Fruit fly (Drosophila melanogaster) whole organism, embryonic: Measurements from ENCODE around the gene CG5937.

Source experiments
- B-H2 ChIP-seq: fragments of 200-800 bp; sonication (Bioruptor generic); optimal IDR thresholded peaks from 2 replicates; lab custom pipeline; 2018; ENCODE audit warnings: missing biosample characterization, mild to moderate bottlenecking, missing genetic modification characterization
- BtbVII ChIP-seq: fragments of 200-800 bp; sonication (Bioruptor generic); optimal IDR thresholded peaks from 3 replicates; lab custom pipeline; 2017; ENCODE audit warnings: missing biosample characterization, mild to moderate bottlenecking, missing genetic modification characterization
- CG11398 ChIP-seq: fragments of 200-800 bp; sonication (Bioruptor generic); optimal IDR thresholded peaks from 2 replicates; lab custom pipeline; 2016; ENCODE audit warnings: missing biosample characterization, missing genetic modification characterization
- CG12236 ChIP-seq: fragments of 200-800 bp; sonication (Bioruptor generic); optimal IDR thresholded peaks from 2 replicates; lab custom pipeline; 2016; ENCODE audit warnings: missing biosample characterization, missing genetic modification characterization
- CG12769 ChIP-seq: fragments of 200-800 bp; sonication (Bioruptor generic); optimal IDR thresholded peaks from 2 replicates; lab custom pipeline; 2019; ENCODE audit warnings: missing biosample characterization, mild to moderate bottlenecking, missing genetic modification characterization, moderate library complexity
- CG13123 ChIP-seq: fragments of 200-800 bp; sonication (Bioruptor generic); optimal IDR thresholded peaks from 2 replicates; lab custom pipeline; 2016; ENCODE audit warnings: missing biosample characterization, missing genetic modification characterization
- CG14050 ChIP-seq: fragments of 200-800 bp; sonication (Bioruptor generic); IDR thresholded peaks from 3 replicates; pipeline ENCODE4 v1.3.6; 2022; ENCODE audit warnings: missing biosample characterization, missing genetic modification characterization
- CG15269 ChIP-seq: fragments of 200-800 bp; sonication (Bioruptor generic); optimal IDR thresholded peaks from 2 replicates; lab custom pipeline; 2018; ENCODE audit warnings: missing biosample characterization, mild to moderate bottlenecking, missing genetic modification characterization, moderate library complexity
- CG1529 ChIP-seq: fragments of 200-800 bp; sonication (Bioruptor generic); optimal IDR thresholded peaks from 3 replicates; lab custom pipeline; 2018; ENCODE audit warnings: missing biosample characterization, missing genetic modification characterization
- CG15696 ChIP-seq: fragments of 200-800 bp; sonication (Bioruptor generic); optimal IDR thresholded peaks from 2 replicates; lab custom pipeline; 2019; ENCODE audit warnings: missing biosample characterization, mild to moderate bottlenecking, missing genetic modification characterization, moderate library complexity
- CG1603 ChIP-seq: fragments of 200-800 bp; sonication (Bioruptor generic); optimal IDR thresholded peaks from 2 replicates; lab custom pipeline; 2019; ENCODE audit warnings: missing biosample characterization, mild to moderate bottlenecking, missing genetic modification characterization, moderate library complexity
- CG17186 ChIP-seq: fragments of 200-800 bp; sonication (Bioruptor generic); optimal IDR thresholded peaks from 3 replicates; lab custom pipeline; 2017; ENCODE audit warnings: missing biosample characterization, missing genetic modification reagents, missing genetic modification characterization
- CG32767 ChIP-seq: fragments of 200-800 bp; sonication (Bioruptor generic); IDR thresholded peaks from 2 replicates; pipeline ENCODE4 v1.3.6; 2022; ENCODE audit warnings: missing biosample characterization, missing genetic modification characterization
- CG34376 ChIP-seq: fragments of 200-800 bp; sonication (Bioruptor generic); optimal IDR thresholded peaks from 2 replicates; lab custom pipeline; 2018; ENCODE audit warnings: missing biosample characterization, mild to moderate bottlenecking, missing genetic modification characterization
- CG4282 ChIP-seq: fragments of 200-800 bp; sonication (Bioruptor generic); optimal IDR thresholded peaks from 2 replicates; lab custom pipeline; 2016; ENCODE audit warnings: missing biosample characterization, missing genetic modification characterization
- CG43689 ChIP-seq: fragments of 200-800 bp; sonication (Bioruptor generic); IDR thresholded peaks from 2 replicates; pipeline ENCODE4 v1.3.6; 2022; ENCODE audit warnings: missing biosample characterization, missing genetic modification characterization
- CG4404 ChIP-seq: fragments of 200-800 bp; sonication (Bioruptor generic); IDR thresholded peaks from 2 replicates; pipeline ENCODE4 v1.3.6; 2022; ENCODE audit warnings: missing biosample characterization, missing genetic modification characterization
- CG4707 ChIP-seq: fragments of 200-800 bp; sonication (Bioruptor generic); optimal IDR thresholded peaks from 2 replicates; lab custom pipeline; 2018; ENCODE audit warnings: missing biosample characterization, mild to moderate bottlenecking, missing genetic modification characterization, moderate library complexity
- CG4854 ChIP-seq: fragments of 200-800 bp; sonication (Bioruptor generic); optimal IDR thresholded peaks from 2 replicates; lab custom pipeline; 2016; ENCODE audit warnings: missing biosample characterization, missing genetic modification characterization, inconsistent platforms
- CG5953 ChIP-seq: fragments of 200-800 bp; sonication (Bioruptor generic); IDR thresholded peaks from 2 replicates; pipeline ENCODE4 v1.3.6; 2022; ENCODE audit warnings: missing biosample characterization, missing genetic modification characterization
- CG6854 ChIP-seq: fragments of 200-800 bp; sonication (Bioruptor generic); optimal IDR thresholded peaks from 3 replicates; lab custom pipeline; 2017; ENCODE audit warnings: missing biosample characterization, mild to moderate bottlenecking, missing genetic modification characterization
- CG8944 ChIP-seq: fragments of 200-800 bp; sonication (Bioruptor generic); optimal IDR thresholded peaks from 3 replicates; lab custom pipeline; 2016; ENCODE audit warnings: missing biosample characterization, missing genetic modification characterization
- Deaf1 ChIP-seq: fragments of 200-800 bp; optimal IDR thresholded peaks from 3 replicates; lab custom pipeline; 2019; ENCODE audit warnings: missing biosample characterization, mild to moderate bottlenecking, missing genetic modification characterization, moderate library complexity
- Dek ChIP-seq: fragments of 200-800 bp; sonication (Bioruptor generic); optimal IDR thresholded peaks from 3 replicates; lab custom pipeline; 2019; ENCODE audit warnings: missing biosample characterization, mild to moderate bottlenecking, missing genetic modification characterization, moderate library complexity
- Dll ChIP-seq: fragments of 200-800 bp; sonication (Bioruptor generic); IDR thresholded peaks from 4 replicates; pipeline ENCODE4 v1.3.6; 2022; ENCODE audit warnings: missing biosample characterization, missing genetic modification characterization; ENCODE audit not compliant: partially characterized antibody
- Dref ChIP-seq: fragments of 200-800 bp; sonication (Bioruptor generic); IDR thresholded peaks from 2 replicates; pipeline ENCODE4 v1.3.6; 2022; ENCODE audit warnings: missing biosample characterization, missing genetic modification characterization
- Gug ChIP-seq: fragments of 200-800 bp; sonication (Bioruptor generic); IDR thresholded peaks from 4 replicates; pipeline ENCODE4 v1.3.6; 2022; ENCODE audit warnings: missing biosample characterization, missing genetic modification characterization
- HmgD ChIP-seq: fragments of 200-800 bp; sonication (Bioruptor generic); optimal IDR thresholded peaks from 3 replicates; lab custom pipeline; 2016; ENCODE audit warnings: missing biosample characterization, missing genetic modification characterization
- Hr51 ChIP-seq, 2 experiments: fragments of 200-800 bp; sonication (Bioruptor generic); optimal IDR thresholded peaks; 2 replicates in 1 of 2; 3 replicates in 1 of 2; lab custom pipeline; 2016 to 2018; ENCODE audit warnings: missing biosample characterization in 2 of 2, missing genetic modification characterization in 2 of 2, mild to moderate bottlenecking in 1 of 2, moderate library complexity in 1 of 2
- Jarid2 ChIP-seq: fragments of 200-800 bp; sonication (Bioruptor generic); optimal IDR thresholded peaks from 3 replicates; lab custom pipeline; 2017; ENCODE audit warnings: mild to moderate bottlenecking, missing biosample characterization, missing genetic modification reagents, missing genetic modification characterization
- Lpt ChIP-seq: fragments of >200 bp; optimal IDR thresholded peaks from 2 replicates; lab custom pipeline; 2018; ENCODE audit warnings: missing biosample characterization, missing genetic modification characterization
- MTF-1 ChIP-seq: fragments of 200-800 bp; sonication (Bioruptor generic); optimal IDR thresholded peaks from 2 replicates; lab custom pipeline; 2018; ENCODE audit warnings: missing biosample characterization, mild to moderate bottlenecking, missing genetic modification characterization, borderline replicate concordance
- Meics ChIP-seq: fragments of 200-800 bp; sonication (Bioruptor generic); optimal IDR thresholded peaks from 2 replicates; lab custom pipeline; 2017; ENCODE audit warnings: missing biosample characterization, mild to moderate bottlenecking, missing genetic modification characterization
- Pdp1 ChIP-seq, 2 experiments: fragments of 200-800 bp; sonication (Bioruptor generic); optimal IDR thresholded peaks; 3 replicates each; lab custom pipeline; 2016; ENCODE audit warnings: missing biosample characterization in 2 of 2, missing genetic modification characterization in 2 of 2, mild to moderate bottlenecking in 1 of 2, moderate library complexity in 1 of 2
- Scr ChIP-seq: fragments of 200-800 bp; sonication (Bioruptor generic); IDR thresholded peaks from 2 replicates; pipeline ENCODE4 v1.3.6; 2022; ENCODE audit warnings: missing biosample characterization, missing genetic modification characterization; ENCODE audit not compliant: partially characterized antibody
- Side ChIP-seq: fragments of 200-800 bp; sonication (Bioruptor generic); optimal IDR thresholded peaks from 2 replicates; lab custom pipeline; 2016; ENCODE audit warnings: missing biosample characterization, missing genetic modification characterization
- Taf1 ChIP-seq: fragments of 200-800 bp; sonication (Bioruptor generic); IDR thresholded peaks from 2 replicates; pipeline ENCODE4 v1.3.6; 2022; ENCODE audit warnings: missing biosample characterization, missing genetic modification characterization
- Usf ChIP-seq: fragments of 200-800 bp; sonication (Bioruptor generic); optimal IDR thresholded peaks from 2 replicates; lab custom pipeline; 2017; ENCODE audit warnings: missing genotype, missing biosample characterization, missing genetic modification characterization
- ara ChIP-seq: fragments of 200-800 bp; sonication (Bioruptor generic); IDR thresholded peaks from 2 replicates; pipeline ENCODE4 v1.3.6; 2022; ENCODE audit warnings: missing biosample characterization, missing genetic modification characterization
- bigmax ChIP-seq: fragments of 200-800 bp; sonication (Bioruptor generic); optimal IDR thresholded peaks from 2 replicates; lab custom pipeline; 2018; ENCODE audit warnings: missing biosample characterization, mild to moderate bottlenecking, missing genetic modification characterization
- crp ChIP-seq, 2 experiments: fragments of 200-800 bp; sonication (Bioruptor generic); optimal IDR thresholded peaks; 2 replicates in 1 of 2; 3 replicates in 1 of 2; lab custom pipeline; 2017; ENCODE audit warnings: missing biosample characterization in 2 of 2, missing genetic modification characterization in 2 of 2, mild to moderate bottlenecking in 1 of 2, moderate library complexity in 1 of 2
- jumu ChIP-seq: fragments of 200-800 bp; sonication (Bioruptor generic); optimal IDR thresholded peaks from 3 replicates; lab custom pipeline; 2016; ENCODE audit warnings: missing biosample characterization, missing genetic modification characterization
- lbe ChIP-seq: fragments of 200-800 bp; sonication (Bioruptor generic); optimal IDR thresholded peaks from 2 replicates; lab custom pipeline; 2016; ENCODE audit warnings: missing biosample characterization, mild to moderate bottlenecking, missing genetic modification characterization
- mld ChIP-seq: fragments of 200-800 bp; sonication (Bioruptor generic); IDR thresholded peaks from 3 replicates; pipeline ENCODE4 v1.3.6; 2022; ENCODE audit warnings: missing biosample characterization, missing genetic modification characterization; ENCODE audit not compliant: partially characterized antibody
- sens-2 ChIP-seq: fragments of 200-800 bp; sonication (Bioruptor generic); IDR thresholded peaks from 2 replicates; pipeline ENCODE4 v1.3.6; 2022; ENCODE audit warnings: missing biosample characterization, missing genetic modification characterization
- ssp ChIP-seq: fragments of 200-800 bp; sonication (Bioruptor generic); IDR thresholded peaks from 2 replicates; pipeline ENCODE4 v1.3.6; 2022; ENCODE audit warnings: missing biosample characterization, missing genetic modification characterization
- tx ChIP-seq: fragments of 200-800 bp; sonication (Bioruptor generic); optimal IDR thresholded peaks from 2 replicates; lab custom pipeline; 2016; ENCODE audit warnings: missing biosample characterization, missing genetic modification characterization
- unc-4 ChIP-seq: fragments of 200-800 bp; sonication (Bioruptor generic); IDR thresholded peaks from 2 replicates; pipeline ENCODE4 v1.3.6; 2022; ENCODE audit warnings: missing biosample characterization, missing genetic modification characterization; ENCODE audit not compliant: partially characterized antibody
- zen2 ChIP-seq: fragments of 200-800 bp; sonication (Bioruptor generic); IDR thresholded peaks from 3 replicates; pipeline ENCODE4 v1.3.6; 2022; ENCODE audit warnings: missing biosample characterization, missing genetic modification characterization; ENCODE audit not compliant: partially characterized antibody

The CG5937 gene

dm6 chrX:6037180-6037946 lies 2.4 kb upstream of the CG5937 start, which contains the start of the genes rux and MCTS1 (continued):
- TF ChIP-seq Meics (GFP tag; lab: Kevin White, UChicago): peak; percentile 26
- TF ChIP-seq crp (GFP tag; optimal IDR thresholded peaks at IDR 0.05; lab: Kevin White, UChicago): peak in 1 of 2 experiments; percentile 2
- TF ChIP-seq B-H2 (GFP tag; lab: Kevin White, UChicago): peak; percentile 38
- 0 out of 2 replicates have a peak, but pooled peaks have one; percentile 33 for TF ChIP-seq ara (GFP tag; lab: Robert Waterston, UW)
- peak; percentile 65 for TF ChIP-seq CG1603 (tag; lab: Kevin White, UChicago)
- no peak for TF ChIP-seq CG5953 (GFP tag; lab: Robert Waterston, UW)
- TF ChIP-seq Gug (GFP tag; lab: Robert Waterston, UW): peak; percentile 56; the same call in 2 of the 4 replicates
- no peak for TF ChIP-seq Jarid2 (GFP tag; lab: Kevin White, UChicago)
- no peak for TF ChIP-seq CG1529 (GFP tag; lab: Kevin White, UChicago)
- no peak for TF ChIP-seq sens-2 (GFP tag; lab: Robert Waterston, UW)
- peak; percentile 86 for TF ChIP-seq mld (GFP tag; lab: Robert Waterston, UW)
- peak; percentile 93 for TF ChIP-seq Dref (GFP tag; lab: Robert Waterston, UW)
- TF ChIP-seq MTF-1: no peak
- TF ChIP-seq Pdp1 (GFP tag; optimal IDR thresholded peaks at IDR 0.05; lab: Kevin White, UChicago): peak; percentile 29 to 53
- peak; percentile 42 for TF ChIP-seq CG17186 (GFP tag; lab: Kevin White, UChicago)
- TF ChIP-seq CG12769 (tag; lab: Kevin White, UChicago): peak; percentile 28
- TF ChIP-seq Scr: peak; percentile 96
- TF ChIP-seq CG12236 (GFP tag; lab: Kevin White, UChicago): no peak
- peak; percentile 90 for TF ChIP-seq zen2 (GFP tag; lab: Robert Waterston, UW)
- no peak for TF ChIP-seq HmgD (GFP tag; lab: Kevin White, UChicago)
- TF ChIP-seq ssp (GFP tag; lab: Robert Waterston, UW): no peak
- TF ChIP-seq CG8944 (GFP tag; lab: Kevin White, UChicago): no peak
- TF ChIP-seq lbe (GFP tag; lab: Kevin White, UChicago): peak; percentile 40
- TF ChIP-seq jumu (GFP tag; lab: Kevin White, UChicago): peak; percentile 15
- TF ChIP-seq CG4854 (GFP tag; lab: Kevin White, UChicago): no peak
- TF ChIP-seq CG34376 (GFP tag; lab: Kevin White, UChicago): no peak
- TF ChIP-seq unc-4 (GFP tag; lab: Robert Waterston, UW): peak; percentile 82
- TF ChIP-seq CG6854 (GFP tag; lab: Kevin White, UChicago): no peak
- no peak for TF ChIP-seq CG32767 (GFP tag; lab: Robert Waterston, UW)
- no peak for TF ChIP-seq Dek (tag; lab: Kevin White, UChicago)
- TF ChIP-seq CG11398: no peak
- no peak for TF ChIP-seq tx
- TF ChIP-seq Lpt (GFP tag; lab: Kevin White, UChicago): no peak
- TF ChIP-seq bigmax (GFP tag; lab: Kevin White, UChicago): no peak
- no peak for TF ChIP-seq Usf
- TF ChIP-seq BtbVII (GFP tag; lab: Kevin White, UChicago): no peak
- TF ChIP-seq CG13123 (GFP tag; lab: Kevin White, UChicago): no peak
- TF ChIP-seq CG4707 (GFP tag; lab: Kevin White, UChicago): no peak
- peak in 1 of 2 experiments; percentile 16 for TF ChIP-seq Hr51 (GFP tag; optimal IDR thresholded peaks at IDR 0.05; lab: Kevin White, UChicago)
- no peak for TF ChIP-seq Taf1 (GFP tag; lab: Robert Waterston, UW)
- peak; percentile 37 for TF ChIP-seq CG4404 (GFP tag; lab: Robert Waterston, UW)
- no peak for TF ChIP-seq CG15269 (tag; lab: Kevin White, UChicago)
- no peak for TF ChIP-seq CG15696 (tag; lab: Kevin White, UChicago)
- peak; percentile 97 for TF ChIP-seq Dll (GFP tag; lab: Robert Waterston, UW)
- TF ChIP-seq Deaf1 (tag; lab: Kevin White, UChicago): no peak
- peak; percentile 8 for TF ChIP-seq Side (GFP tag; lab: Kevin White, UChicago)
- TF ChIP-seq CG14050 (GFP tag; lab: Robert Waterston, UW): no peak
- TF ChIP-seq CG43689 (GFP tag; lab: Robert Waterston, UW): no peak
- TF ChIP-seq CG4282 (GFP tag; lab: Kevin White, UChicago): no peak
